Worm (Caenorhabditis elegans): ENCODE results near the gene ZC239.13.

The ZC239.13 gene

ce11 chrII:3240207-3240606 lies 17.6 kb upstream of the ZC239.13 start, which contains the start of gene C17F4.3:
Gene C17F4.3, plus strand, starts transcription at chrII:3240507.
- no peak for TF ChIP-seq elt-3 (tag; optimal IDR thresholded peaks at IDR 0.05)
- no peak for TF ChIP-seq unc-39 (tag; optimal IDR thresholded peaks at IDR 0.05)
- TF ChIP-seq ceh-83 (GFP tag; optimal IDR thresholded peaks at IDR 0.05): no peak
- TF ChIP-seq cnd-1 (tag; optimal IDR thresholded peaks at IDR 0.05): no peak
- TF ChIP-seq ceh-39 (tag; optimal IDR thresholded peaks at IDR 0.05): no peak
- no peak for TF ChIP-seq blmp-1 (tag; optimal IDR thresholded peaks at IDR 0.05)
- no peak for TF ChIP-seq ceh-43 (GFP tag; optimal IDR thresholded peaks at IDR 0.05)
- no peak for TF ChIP-seq ztf-11 (tag; optimal IDR thresholded peaks at IDR 0.05)
- no peak for TF ChIP-seq unc-120 (tag; optimal IDR thresholded peaks at IDR 0.05; ENCODE audit: poor library complexity, severe bottlenecking)
- no peak for TF ChIP-seq hlh-1 (tag; optimal IDR thresholded peaks at IDR 0.05)
- TF ChIP-seq mls-2 (tag; optimal IDR thresholded peaks at IDR 0.05): no peak
- no peak for TF ChIP-seq mep-1 (tag; optimal IDR thresholded peaks at IDR 0.05)
- TF ChIP-seq lin-32 (GFP tag; optimal IDR thresholded peaks at IDR 0.05): no peak
- TF ChIP-seq M03D4.4 (tag; optimal IDR thresholded peaks at IDR 0.05): no peak
- no peak for TF ChIP-seq sem-2 (GFP tag; optimal IDR thresholded peaks at IDR 0.05)
- no peak for TF ChIP-seq lin-13 (tag; optimal IDR thresholded peaks at IDR 0.05)

ce11 chrII:3237038-3237521 lies 14.4 kb upstream of the ZC239.13 start, which contains the start of the genes srz-67 and C17F4.11:
Gene srz-67, minus strand, starts transcription at chrII:3237138.
Gene C17F4.11, plus strand, starts transcription at chrII:3237471.
- no peak for TF ChIP-seq nhr-28 (tag; optimal IDR thresholded peaks at IDR 0.05)
- TF ChIP-seq snpc-4 (tag; optimal IDR thresholded peaks at IDR 0.05): no peak
- no peak for TF ChIP-seq mls-2 (tag; optimal IDR thresholded peaks at IDR 0.05)
- no peak for TF ChIP-seq ceh-39 (tag; optimal IDR thresholded peaks at IDR 0.05)
- no peak for TF ChIP-seq elt-1 (tag; optimal IDR thresholded peaks at IDR 0.05; ENCODE audit: borderline replicate concordance, insufficient read depth)
- no peak for TF ChIP-seq lin-32 (GFP tag; optimal IDR thresholded peaks at IDR 0.05)
- no peak for TF ChIP-seq bed-3 (GFP tag; optimal IDR thresholded peaks at IDR 0.05)
- TF ChIP-seq pha-4 (tag; optimal IDR thresholded peaks at IDR 0.05): no peak
- no peak for TF ChIP-seq mab-5 (tag; optimal IDR thresholded peaks at IDR 0.05)
- TF ChIP-seq tbx-8 (GFP tag; optimal IDR thresholded peaks at IDR 0.05): no peak
- no peak for TF ChIP-seq hlh-1 (tag; optimal IDR thresholded peaks at IDR 0.05)

ce11 chrII:3234725-3235124 lies 12.1 kb upstream of the ZC239.13 start, which contains the start of gene C17F4.8:
Gene C17F4.8, minus strand, starts transcription at chrII:3234825.
- TF ChIP-seq elt-3 (tag; optimal IDR thresholded peaks at IDR 0.05) (no peak), flh-1 (GFP tag; optimal IDR thresholded peaks at IDR 0.05) (no peak), nhr-76 (tag; optimal IDR thresholded peaks at IDR 0.05) (no peak), lin-13 (tag; optimal IDR thresholded peaks at IDR 0.05) (no peak), sem-2 (GFP tag; optimal IDR thresholded peaks at IDR 0.05) (no peak), nhr-12 (tag; optimal IDR thresholded peaks at IDR 0.05) (no peak), lsy-2 (tag; optimal IDR thresholded peaks at IDR 0.05) (no peak), blmp-1 (tag; optimal IDR thresholded peaks at IDR 0.05) (no peak), snpc-4 (tag; optimal IDR thresholded peaks at IDR 0.05) (no peak), mls-2 (tag; optimal IDR thresholded peaks at IDR 0.05) (no peak)

DNA sequence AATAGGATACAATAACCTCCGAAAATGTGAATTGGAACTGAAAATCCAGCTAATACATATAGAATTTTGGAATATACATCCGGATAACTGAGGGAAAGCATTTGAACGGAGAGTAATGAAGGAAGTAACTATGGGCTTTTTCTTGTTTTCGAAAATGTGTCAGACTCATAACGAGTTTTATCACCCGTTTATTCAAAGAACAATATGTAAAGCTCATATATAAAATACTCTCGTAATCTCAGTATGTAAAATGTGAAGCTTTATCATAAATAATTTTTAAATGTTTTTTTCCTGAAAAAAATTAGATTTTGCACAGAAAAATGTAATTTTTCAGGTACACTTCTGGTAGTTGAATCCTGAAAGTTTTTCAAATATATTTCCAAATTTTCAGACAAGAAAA lies 7.8 kb upstream of the ZC239.13 start, which contains the start of gene srh-297:
Gene srh-297, minus strand, starts transcription at position 101 of the 400 bp plus-strand sequence.
- TF ChIP-seq nhr-28 (tag; optimal IDR thresholded peaks at IDR 0.05): no peak

DNA sequence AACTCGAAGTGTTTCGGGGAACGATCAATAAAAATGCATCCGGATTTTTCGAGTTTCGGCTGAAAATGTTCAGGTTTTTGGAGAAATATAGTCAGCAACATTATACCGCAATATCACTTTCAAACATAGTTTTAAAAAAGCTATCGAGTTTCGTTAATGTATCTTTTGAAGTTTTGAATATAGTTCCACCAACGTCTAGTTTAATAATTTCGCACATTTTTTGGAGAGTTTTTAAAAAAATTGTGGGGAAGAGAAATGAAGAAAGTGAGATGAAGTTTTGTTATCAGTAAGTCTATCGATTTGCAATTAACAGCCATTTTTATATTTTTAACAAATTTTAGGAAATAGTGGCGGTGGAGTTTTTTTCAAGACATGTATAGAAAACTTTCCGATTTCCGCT lies 3.1 kb upstream of the ZC239.13 start, which contains the start of gene ZC239.17:
Gene ZC239.17, minus strand, starts transcription at position 101 of the 400 bp plus-strand sequence.
- no peak for TF ChIP-seq ceh-39 (tag; optimal IDR thresholded peaks at IDR 0.05)

DNA sequence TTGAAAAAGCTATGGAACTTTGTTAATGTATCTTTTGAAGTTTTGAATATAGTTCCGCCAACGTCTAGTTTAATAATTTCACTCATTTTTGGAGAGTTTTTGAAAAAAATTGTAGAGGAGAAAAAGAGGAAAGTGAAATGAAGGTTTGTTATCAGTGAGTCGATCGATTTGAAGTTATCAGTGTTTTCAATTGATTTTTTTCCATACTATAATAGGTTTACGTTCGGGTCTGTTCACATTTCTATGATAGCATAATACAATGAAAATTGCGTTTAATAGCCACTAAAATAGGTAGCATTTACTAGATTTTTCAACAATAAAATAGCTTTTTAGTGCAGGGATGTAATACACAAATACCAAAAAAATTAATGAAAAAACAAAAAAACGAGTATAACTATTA lies 2.6 kb upstream of the ZC239.13 start, which contains the start of gene ZC239.16:
Gene ZC239.16, minus strand, starts transcription at position 120 of the 400 bp plus-strand sequence.
- TF ChIP-seq nhr-2 (tag; optimal IDR thresholded peaks at IDR 0.05) (no peak), nhr-12 (tag; optimal IDR thresholded peaks at IDR 0.05) (no peak), bed-3 (GFP tag; optimal IDR thresholded peaks at IDR 0.05) (no peak), ceh-39 (tag; optimal IDR thresholded peaks at IDR 0.05) (no peak), sem-2 (GFP tag; optimal IDR thresholded peaks at IDR 0.05) (no peak), elt-1 (tag; optimal IDR thresholded peaks at IDR 0.05; ENCODE audit: borderline replicate concordance, insufficient read depth) (no peak), tbx-8 (GFP tag; optimal IDR thresholded peaks at IDR 0.05) (no peak)
